Worm (Caenorhabditis elegans) whole organism, L1 larva: ENCODE measurements around the gene atg-7.

Experiments used
- C04F5.9 ChIP-seq: sonication (generic microtip); optimal IDR thresholded peaks from 2 replicates; lab custom pipeline; 2016; ENCODE audit warnings: missing genetic modification characterization, missing compliant biosample characterization
- C16A3.4 ChIP-seq: fragments of 150-350 bp; optimal IDR thresholded peaks from 2 replicates; lab custom pipeline; 2014; ENCODE audit warnings: missing biosample characterization, missing genetic modification characterization
- aha-1 ChIP-seq: fragments of 150-350 bp; optimal IDR thresholded peaks from 2 replicates; lab custom pipeline; 2014; ENCODE audit warnings: missing biosample characterization, missing genetic modification characterization
- alr-1 ChIP-seq: fragments of 200-800 bp; sonication (Bioruptor generic); optimal IDR thresholded peaks from 2 replicates; lab custom pipeline; 2018; ENCODE audit warnings: borderline replicate concordance, mild to moderate bottlenecking, missing genetic modification characterization, missing compliant biosample characterization
- aly-2 ChIP-seq: fragments of 150-350 bp; optimal IDR thresholded peaks from 2 replicates; lab custom pipeline; 2014; ENCODE audit warnings: missing biosample characterization, missing genetic modification characterization
- blmp-1 ChIP-seq: fragments of 150-350 bp; optimal IDR thresholded peaks from 2 replicates; lab custom pipeline; 2014; ENCODE audit warnings: missing biosample characterization, missing genetic modification characterization
- ceh-82 ChIP-seq, 3 experiments: fragments of 150-350 bp in 1 of 3; sonication (generic microtip) in 2 of 3; optimal IDR thresholded peaks; 2 replicates each; lab custom pipeline; 2014 to 2017; ENCODE audit warnings: missing biosample characterization in 3 of 3, missing genetic modification characterization in 3 of 3
- ceh-90 ChIP-seq: sonication (generic microtip); optimal IDR thresholded peaks from 2 replicates; lab custom pipeline; 2016; ENCODE audit warnings: missing genetic modification characterization, missing compliant biosample characterization
- ces-1 ChIP-seq: fragments of 150-350 bp; optimal IDR thresholded peaks from 2 replicates; lab custom pipeline; 2014; ENCODE audit warnings: missing biosample characterization, missing genetic modification reagents, missing genetic modification characterization
- efl-1 ChIP-seq, 4 experiments: fragments of 150-350 bp; optimal IDR thresholded peaks in 3 of 4; peaks in 1 of 4; 1 replicate in 1 of 4; 2 replicates in 3 of 4; lab custom pipeline; 2014; ENCODE audit warnings: missing biosample characterization in 2 of 4, missing genetic modification characterization in 2 of 4, missing genetic modification reagents in 2 of 4
- efl-3 ChIP-seq: fragments of 200-800 bp; sonication (Bioruptor generic); optimal IDR thresholded peaks from 2 replicates; lab custom pipeline; 2018; ENCODE audit warnings: mild to moderate bottlenecking, missing genetic modification characterization, missing compliant biosample characterization
- egl-13 ChIP-seq: sonication (generic microtip); optimal IDR thresholded peaks from 2 replicates; lab custom pipeline; 2016; ENCODE audit warnings: missing genotype, missing genetic modification reagents, missing genetic modification characterization, missing compliant biosample characterization
- egl-27 ChIP-seq, 2 experiments: fragments of 150-350 bp in 1 of 2; sonication (generic microtip); optimal IDR thresholded peaks; 3 replicates each; lab custom pipeline; 2017 to 2018; ENCODE audit warnings: missing biosample characterization in 2 of 2, missing genetic modification characterization in 2 of 2, missing genetic modification reagents in 2 of 2
- elt-2 ChIP-seq: sonication (generic microtip); optimal IDR thresholded peaks from 2 replicates; lab custom pipeline; 2016; ENCODE audit warnings: missing genetic modification characterization, mild to moderate bottlenecking, inconsistent platforms, missing compliant biosample characterization, missing genetic modification reagents
- elt-3 ChIP-seq, 6 experiments: fragments of 150-350 bp in 1 of 6; sonication (generic microtip); optimal IDR thresholded peaks; 2 replicates each; lab custom pipeline; 2017 to 2018; ENCODE audit warnings: missing biosample characterization in 6 of 6, missing genetic modification characterization in 6 of 6, inconsistent platforms in 1 of 6
- ets-5 ChIP-seq: fragments of 200-800 bp; sonication (Bioruptor generic); IDR thresholded peaks from 2 replicates; pipeline ENCODE4 v1.3.6; 2022; ENCODE audit warnings: missing genetic modification characterization, missing compliant biosample characterization
- fkh-10 ChIP-seq: sonication (generic microtip); optimal IDR thresholded peaks from 2 replicates; lab custom pipeline; 2017; ENCODE audit warnings: missing biosample characterization, missing genetic modification reagents, missing genetic modification characterization
- fkh-8 ChIP-seq: sonication (generic microtip); optimal IDR thresholded peaks from 2 replicates; lab custom pipeline; 2016; ENCODE audit warnings: mild to moderate bottlenecking, missing genetic modification characterization, missing compliant biosample characterization
- fos-1 ChIP-seq: fragments of 150-350 bp; optimal IDR thresholded peaks from 2 replicates; lab custom pipeline; 2014; ENCODE audit warnings: missing biosample characterization, missing genetic modification characterization
- grh-1 ChIP-seq: fragments of 200-800 bp; sonication (Bioruptor generic); IDR thresholded peaks from 2 replicates; pipeline ENCODE4 v1.3.6; 2022; ENCODE audit warnings: missing genetic modification reagents, missing genetic modification characterization, missing compliant biosample characterization
- lin-14 ChIP-seq: fragments of 200-800 bp; sonication (Bioruptor generic); optimal IDR thresholded peaks from 2 replicates; lab custom pipeline; 2018; ENCODE audit warnings: mild to moderate bottlenecking, missing genetic modification characterization, moderate library complexity, missing compliant biosample characterization
- lin-15B ChIP-seq: fragments of 150-350 bp; sonication (generic microtip); optimal IDR thresholded peaks from 3 replicates; lab custom pipeline; 2014; ENCODE audit warnings: missing biosample characterization, missing genetic modification characterization
- lsy-2 ChIP-seq, 2 experiments: fragments of 150-350 bp; optimal IDR thresholded peaks; 2 replicates each; lab custom pipeline; 2014; ENCODE audit warnings: missing biosample characterization in 2 of 2, missing genetic modification characterization in 2 of 2
- mdl-1 ChIP-seq, 2 experiments: fragments of 150-350 bp; optimal IDR thresholded peaks; 2 replicates each; lab custom pipeline; 2014 to 2017; ENCODE audit warnings: missing biosample characterization in 2 of 2, missing genetic modification characterization in 2 of 2, inconsistent platforms in 1 of 2
- mef-2 ChIP-seq: fragments of 150-350 bp; optimal IDR thresholded peaks from 2 replicates; lab custom pipeline; 2014; ENCODE audit warnings: missing biosample characterization, missing genetic modification characterization
- mep-1 ChIP-seq: fragments of 150-350 bp; optimal IDR thresholded peaks from 2 replicates; lab custom pipeline; 2014; ENCODE audit warnings: missing biosample characterization, missing genetic modification characterization
- nhr-11 ChIP-seq: fragments of 150-350 bp; optimal IDR thresholded peaks from 2 replicates; lab custom pipeline; 2014; ENCODE audit warnings: missing biosample characterization, missing genetic modification characterization
- nhr-19 ChIP-seq: fragments of 200-800 bp; sonication (Bioruptor generic); conservative IDR thresholded peaks from 2 replicates; pipeline ENCODE4 v1.3.6; 2022; ENCODE audit warnings: missing genetic modification characterization, missing compliant biosample characterization
- nhr-20 ChIP-seq: sonication (generic microtip); optimal IDR thresholded peaks from 2 replicates; lab custom pipeline; 2016; ENCODE audit warnings: mild to moderate bottlenecking, missing genetic modification characterization, missing compliant biosample characterization
- nhr-237 ChIP-seq: fragments of 150-350 bp; optimal IDR thresholded peaks from 2 replicates; lab custom pipeline; 2014; ENCODE audit warnings: missing biosample characterization, missing genetic modification characterization
- nhr-47 ChIP-seq: sonication (generic microtip); optimal IDR thresholded peaks from 2 replicates; lab custom pipeline; 2016; ENCODE audit warnings: mild to moderate bottlenecking, missing genetic modification characterization, moderate library complexity, missing compliant biosample characterization
- nhr-76 ChIP-seq: sonication (generic microtip); optimal IDR thresholded peaks from 2 replicates; lab custom pipeline; 2017; ENCODE audit warnings: missing biosample characterization, missing genetic modification characterization
- nhr-77 ChIP-seq: fragments of 150-350 bp; optimal IDR thresholded peaks from 2 replicates; lab custom pipeline; 2014; ENCODE audit warnings: missing biosample characterization, missing genetic modification characterization
- nhr-85 ChIP-seq: sonication (generic microtip); peaks from one replicate; lab custom pipeline; 2016; ENCODE audit warnings: missing genetic modification characterization, inconsistent platforms, missing compliant biosample characterization
- nhr-90 ChIP-seq: sonication (generic microtip); optimal IDR thresholded peaks from 2 replicates; lab custom pipeline; 2016; ENCODE audit warnings: mild to moderate bottlenecking, missing genetic modification characterization, missing compliant biosample characterization; ENCODE audit not compliant: poor library complexity
- pqm-1 ChIP-seq: sonication (generic microtip); optimal IDR thresholded peaks from 3 replicates; lab custom pipeline; 2017; ENCODE audit warnings: missing biosample characterization, missing genetic modification characterization
- rnt-1 ChIP-seq: sonication (generic microtip); optimal IDR thresholded peaks from 2 replicates; lab custom pipeline; 2016; ENCODE audit warnings: mild to moderate bottlenecking, missing genetic modification characterization, moderate library complexity, missing compliant biosample characterization
- skn-1 ChIP-seq: fragments of 150-350 bp; optimal IDR thresholded peaks from 2 replicates; lab custom pipeline; 2014; ENCODE audit warnings: missing biosample characterization, missing genetic modification characterization
- sptf-1 ChIP-seq: fragments of 150-350 bp; optimal IDR thresholded peaks from 2 replicates; lab custom pipeline; 2014; ENCODE audit warnings: missing biosample characterization, missing genetic modification characterization
- sup-37 ChIP-seq: fragments of 200-800 bp; sonication (Bioruptor generic); optimal IDR thresholded peaks from 2 replicates; lab custom pipeline; 2018; ENCODE audit warnings: mild to moderate bottlenecking, missing genetic modification characterization, missing compliant biosample characterization
- swsn-7 ChIP-seq: sonication (generic microtip); optimal IDR thresholded peaks from 2 replicates; lab custom pipeline; 2016; ENCODE audit warnings: missing genetic modification characterization, missing compliant biosample characterization
- tlp-1 ChIP-seq: fragments of 150-350 bp; optimal IDR thresholded peaks from 2 replicates; lab custom pipeline; 2014; ENCODE audit warnings: missing biosample characterization, missing genetic modification characterization
- unc-130 ChIP-seq: fragments of 150-350 bp; optimal IDR thresholded peaks from 2 replicates; lab custom pipeline; 2017; ENCODE audit warnings: missing biosample characterization, missing genetic modification characterization, inconsistent platforms
- unc-30 ChIP-seq: sonication (generic microtip); optimal IDR thresholded peaks from 2 replicates; lab custom pipeline; 2017; ENCODE audit warnings: missing biosample characterization, missing genetic modification characterization
- unc-62 ChIP-seq: fragments of 150-350 bp; optimal IDR thresholded peaks from 2 replicates; lab custom pipeline; 2014; ENCODE audit warnings: missing biosample characterization, missing genetic modification reagents, missing genetic modification characterization
- unc-86 ChIP-seq: sonication (generic microtip); optimal IDR thresholded peaks from 2 replicates; lab custom pipeline; 2016; ENCODE audit warnings: missing genetic modification characterization, missing compliant biosample characterization
- unc-98 ChIP-seq: fragments of 200-800 bp; sonication (Bioruptor generic); IDR thresholded peaks from 2 replicates; pipeline ENCODE4 v1.3.6; 2022; ENCODE audit warnings: missing genetic modification characterization, missing compliant biosample characterization
- xbp-1 ChIP-seq: sonication (generic microtip); optimal IDR thresholded peaks from 2 replicates; lab custom pipeline; 2016; ENCODE audit warnings: missing genetic modification characterization, missing compliant biosample characterization
- zip-4 ChIP-seq: fragments of 200-800 bp; sonication (Bioruptor generic); optimal IDR thresholded peaks from 2 replicates; lab custom pipeline; 2018; ENCODE audit warnings: mild to moderate bottlenecking, missing genetic modification characterization, moderate library complexity, missing compliant biosample characterization
- ztf-11 ChIP-seq, 2 experiments: sonication (generic microtip); optimal IDR thresholded peaks; 2 replicates each; lab custom pipeline; 2016 to 2017; ENCODE audit warnings: missing genetic modification characterization in 2 of 2, missing biosample characterization in 1 of 2, missing compliant biosample characterization in 1 of 2
- ztf-4 ChIP-seq: fragments of 150-350 bp; optimal IDR thresholded peaks from 2 replicates; lab custom pipeline; 2014; ENCODE audit warnings: missing biosample characterization, missing genetic modification characterization

The atg-7 gene

ce11 chrIV:11119972-11120562, 39.2 kb upstream of the atg-7 start:
- TF ChIP-seq swsn-7 (tag; lab: Kevin White, UChicago) (no peak), unc-86 (tag; lab: Kevin White, UChicago) (no peak), unc-62 (GFP tag; lab: Kevin White, UChicago) (no peak), unc-130 (no peak), nhr-20 (tag; lab: Kevin White, UChicago) (no peak), alr-1 (tag; lab: Kevin White, UChicago) (no peak), nhr-19 (GFP tag; lab: Robert Waterston, UW) (no peak), mdl-1 (tag; optimal IDR thresholded peaks at IDR 0.05; lab: Kevin White, UChicago) (no peak), grh-1 (GFP tag; lab: Robert Waterston, UW) (no peak), pqm-1 (no peak), unc-30 (tag; lab: Kevin White, UChicago) (no peak), ceh-82 (tag; optimal IDR thresholded peaks at IDR 0.05; lab: Kevin White, UChicago) (no peak), aha-1 (tag; lab: Kevin White, UChicago) (no peak), ztf-4 (tag; lab: Kevin White, UChicago) (peak; percentile 11), nhr-90 (tag; lab: Kevin White, UChicago) (no peak), egl-13 (tag; lab: Kevin White, UChicago) (no peak), mep-1 (tag; lab: Kevin White, UChicago) (peak; percentile 42), mef-2 (no peak), sup-37 (no peak), fkh-10 (no peak), xbp-1 (tag; lab: Kevin White, UChicago) (no peak), blmp-1 (tag; lab: Kevin White, UChicago) (peak; percentile 77), sptf-1 (no peak), lin-14 (peak; percentile 67), nhr-85 (peak; percentile 84), elt-3 (tag; optimal IDR thresholded peaks at IDR 0.05; lab: Kevin White, UChicago) (peak in 2 of 6 experiments; percentile 25 to 76), unc-98 (no peak), egl-27 (tag; optimal IDR thresholded peaks at IDR 0.05; lab: Kevin White, UChicago) (no peak), C16A3.4 (no peak), ets-5 (GFP tag; lab: Robert Waterston, UW) (no peak), ceh-90 (tag; lab: Kevin White, UChicago) (no peak), nhr-77 (no peak), nhr-47 (tag; lab: Kevin White, UChicago) (no peak)

DNA sequence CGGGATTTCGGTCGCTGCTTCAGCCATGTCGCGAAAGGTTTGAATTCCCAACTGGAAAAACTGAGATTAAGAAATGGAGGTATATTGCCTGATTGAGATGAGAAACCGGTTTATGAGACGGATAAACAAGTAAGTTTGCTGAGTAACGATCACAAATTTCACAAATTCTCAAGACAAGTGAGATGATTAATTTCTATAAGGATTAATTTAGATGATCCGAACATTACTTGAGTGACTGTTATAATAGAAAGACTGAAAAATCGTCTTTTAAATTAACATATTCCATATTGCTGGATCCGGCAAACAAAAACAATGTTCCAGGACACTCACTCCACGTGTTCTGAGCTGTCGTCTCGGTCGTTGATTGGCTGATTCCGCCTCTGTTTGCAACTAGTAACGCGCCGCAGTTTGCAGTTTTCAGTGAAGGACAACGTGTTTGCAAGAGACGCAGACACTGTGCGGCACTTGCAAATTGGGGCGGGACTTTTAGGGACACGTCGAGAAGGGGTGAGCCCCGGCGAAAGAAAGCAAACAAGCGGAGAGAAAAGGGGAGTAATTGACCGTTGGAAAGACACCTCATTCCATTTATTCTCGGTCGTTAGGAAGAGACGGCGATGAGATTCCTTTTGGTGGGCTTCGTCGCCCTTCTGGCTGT, 38.1 kb upstream of the atg-7 start, which contains the start of the genes imp-2 and enpl-1:
Gene imp-2 (minus strand): TSS at position 51 of the 655 bp plus-strand sequence.
Gene enpl-1 (plus strand): TSS at position 462 of the 655 bp plus-strand sequence.
- TF ChIP-seq nhr-237 (peak; percentile 63), ets-5 (GFP tag; lab: Robert Waterston, UW) (no peak), aly-2 (tag; lab: Kevin White, UChicago) (peak; percentile 44), efl-3 (no peak), elt-2 (tag; lab: Kevin White, UChicago) (peak; percentile 72), lin-15B (peak; percentile 79), fkh-8 (peak; percentile 89), fkh-10 (peak; percentile 75), efl-1 (optimal IDR thresholded peaks at IDR 0.05; lab: Kevin White, UChicago) (peak; percentile 87 to 90), efl-1 (GFP tag; optimal IDR thresholded peaks at IDR 0.05 in 1 of 2; lab: Kevin White, UChicago) (peak; percentile 77 to 98), skn-1 (peak; percentile 77), ces-1 (GFP tag; lab: Kevin White, UChicago) (no peak), zip-4 (peak; percentile 60), nhr-76 (tag; lab: Kevin White, UChicago) (peak; percentile 38), C04F5.9 (tag; lab: Kevin White, UChicago) (peak; percentile 59), mep-1 (tag; lab: Kevin White, UChicago) (peak; percentile 88), ceh-90 (tag; lab: Kevin White, UChicago) (no peak), nhr-11 (tag; lab: Kevin White, UChicago) (peak; percentile 79), unc-62 (GFP tag; lab: Kevin White, UChicago) (no peak), rnt-1 (tag; lab: Kevin White, UChicago) (peak; percentile 91), unc-86 (tag; lab: Kevin White, UChicago) (peak; percentile 91), pqm-1 (no peak), fos-1 (tag; lab: Kevin White, UChicago) (peak; percentile 76), lsy-2 (tag; optimal IDR thresholded peaks at IDR 0.05; lab: Kevin White, UChicago) (peak; percentile 94 to 97), tlp-1 (tag; lab: Kevin White, UChicago) (no peak), xbp-1 (tag; lab: Kevin White, UChicago) (peak; percentile 100), ztf-11 (tag; optimal IDR thresholded peaks at IDR 0.05; lab: Kevin White, UChicago) (peak in 1 of 2 experiments; percentile 78)
